Fruit fly (Drosophila melanogaster) whole organism, prepupa: ENCODE measurements around the gene CG14402.

Experiments
- Blimp-1 ChIP-seq: fragments of 200-800 bp; sonication (Bioruptor generic); optimal IDR thresholded peaks from 3 replicates; lab custom pipeline; 2017; ENCODE audit warnings: missing biosample characterization, missing genetic modification characterization, mild to moderate bottlenecking, moderate library complexity, missing genetic modification reagents
- CG10631 ChIP-seq: fragments of 200-800 bp; sonication (Bioruptor generic); optimal IDR thresholded peaks from 2 replicates; lab custom pipeline; 2016; ENCODE audit warnings: missing biosample characterization, missing genetic modification characterization
- CG10669 ChIP-seq: fragments of 200-800 bp; sonication (Bioruptor generic); optimal IDR thresholded peaks from 3 replicates; lab custom pipeline; 2018; ENCODE audit warnings: missing biosample characterization, mild to moderate bottlenecking, missing genetic modification characterization, moderate library complexity
- CG11294 ChIP-seq: fragments of 200-800 bp; sonication (Bioruptor generic); IDR thresholded peaks from 2 replicates; pipeline ENCODE4 v1.3.6; 2022; ENCODE audit warnings: missing biosample characterization, missing genetic modification characterization
- CG11762 ChIP-seq: fragments of 200-800 bp; sonication (Bioruptor generic); optimal IDR thresholded peaks from 3 replicates; lab custom pipeline; 2016; ENCODE audit warnings: missing biosample characterization, missing genetic modification characterization; ENCODE audit not compliant: insufficient read depth
- CG11902 ChIP-seq: fragments of 200-800 bp; sonication (Bioruptor generic); optimal IDR thresholded peaks from 3 replicates; lab custom pipeline; 2016; ENCODE audit warnings: missing biosample characterization, missing genetic modification characterization
- CG15336 ChIP-seq: fragments of 200-800 bp; sonication (Bioruptor generic); IDR thresholded peaks from 2 replicates; pipeline ENCODE4 v1.3.6; 2022; ENCODE audit warnings: missing biosample characterization, missing genetic modification characterization
- CG16779 ChIP-seq: fragments of 200-800 bp; sonication (Bioruptor generic); optimal IDR thresholded peaks from 3 replicates; lab custom pipeline; 2017; ENCODE audit warnings: missing biosample characterization, mild to moderate bottlenecking, missing genetic modification characterization
- CG3032 ChIP-seq: fragments of 200-800 bp; optimal IDR thresholded peaks from 2 replicates; lab custom pipeline; 2019; ENCODE audit warnings: missing biosample characterization, mild to moderate bottlenecking, missing genetic modification characterization, moderate library complexity
- CG31627 ChIP-seq: fragments of 200-800 bp; sonication (Bioruptor generic); optimal IDR thresholded peaks from 3 replicates; lab custom pipeline; 2016; ENCODE audit warnings: missing biosample characterization, missing genetic modification characterization
- CG34406 ChIP-seq: fragments of 200-800 bp; sonication (Bioruptor generic); optimal IDR thresholded peaks from 3 replicates; lab custom pipeline; 2016; ENCODE audit warnings: missing biosample characterization, missing genetic modification characterization
- CG3919 ChIP-seq: fragments of 200-800 bp; sonication (Bioruptor generic); optimal IDR thresholded peaks from 3 replicates; lab custom pipeline; 2016; ENCODE audit warnings: missing biosample characterization, missing genetic modification characterization
- CG4318 ChIP-seq: fragments of 200-800 bp; sonication (Bioruptor generic); optimal IDR thresholded peaks from 3 replicates; lab custom pipeline; 2017; ENCODE audit warnings: missing biosample characterization, mild to moderate bottlenecking, missing genetic modification characterization
- CG6276 ChIP-seq: fragments of 200-800 bp; sonication (Bioruptor generic); optimal IDR thresholded peaks from 2 replicates; lab custom pipeline; 2017; ENCODE audit warnings: missing biosample characterization, mild to moderate bottlenecking, missing genetic modification characterization
- CG6792 ChIP-seq: fragments of 200-800 bp; sonication (Bioruptor generic); optimal IDR thresholded peaks from 3 replicates; lab custom pipeline; 2016; ENCODE audit warnings: missing biosample characterization, missing genetic modification characterization
- CG6808 ChIP-seq: fragments of 200-800 bp; sonication (Bioruptor generic); optimal IDR thresholded peaks from 3 replicates; lab custom pipeline; 2017; ENCODE audit warnings: missing biosample characterization, missing genetic modification characterization, mild to moderate bottlenecking, moderate library complexity, missing genetic modification reagents
- CG6854 ChIP-seq: fragments of 200-800 bp; sonication (Bioruptor generic); optimal IDR thresholded peaks from 2 replicates; lab custom pipeline; 2017; ENCODE audit warnings: missing biosample characterization, mild to moderate bottlenecking, missing genetic modification characterization
- CG8119 ChIP-seq: fragments of 200-800 bp; sonication (Bioruptor generic); IDR thresholded peaks from 3 replicates; pipeline ENCODE4 v1.3.6; 2022; ENCODE audit warnings: missing biosample characterization, missing genetic modification characterization
- CG8319 ChIP-seq: fragments of 200-800 bp; sonication (Bioruptor generic); optimal IDR thresholded peaks from 3 replicates; lab custom pipeline; 2016; ENCODE audit warnings: missing biosample characterization, missing genetic modification characterization
- CG8632 ChIP-seq: fragments of 200-800 bp; sonication (Bioruptor generic); optimal IDR thresholded peaks from 3 replicates; lab custom pipeline; 2016; ENCODE audit warnings: missing biosample characterization, missing genetic modification characterization
- Ets21C ChIP-seq: fragments of 200-800 bp; sonication (Bioruptor generic); optimal IDR thresholded peaks from 3 replicates; lab custom pipeline; 2016; ENCODE audit warnings: missing biosample characterization, missing genetic modification characterization
- Ets96B ChIP-seq: fragments of 200-800 bp; optimal IDR thresholded peaks from 2 replicates; lab custom pipeline; 2019; ENCODE audit warnings: missing biosample characterization, mild to moderate bottlenecking, missing genetic modification characterization, moderate library complexity
- Gug ChIP-seq: fragments of 200-800 bp; sonication (Bioruptor generic); IDR thresholded peaks from 2 replicates; pipeline ENCODE4 v1.3.6; 2022; ENCODE audit warnings: missing biosample characterization, missing genetic modification characterization
- Hr39 ChIP-seq: fragments of 200-800 bp; sonication (Bioruptor generic); optimal IDR thresholded peaks from 2 replicates; lab custom pipeline; 2016; ENCODE audit warnings: missing biosample characterization, missing genetic modification characterization
- Met ChIP-seq: fragments of 200-800 bp; sonication (Bioruptor generic); optimal IDR thresholded peaks from 3 replicates; lab custom pipeline; 2016; ENCODE audit warnings: missing biosample characterization, missing genetic modification characterization
- Smox ChIP-seq: fragments of 200-800 bp; sonication (Bioruptor generic); optimal IDR thresholded peaks from 3 replicates; lab custom pipeline; 2016; ENCODE audit warnings: missing biosample characterization, missing genetic modification characterization
- Sox102F ChIP-seq: fragments of 200-800 bp; sonication (Bioruptor generic); optimal IDR thresholded peaks from 2 replicates; lab custom pipeline; 2016; ENCODE audit warnings: missing biosample characterization, mild to moderate bottlenecking, missing genetic modification characterization
- Sox14 ChIP-seq: fragments of 200-800 bp; sonication (Bioruptor generic); optimal IDR thresholded peaks from 3 replicates; lab custom pipeline; 2016; ENCODE audit warnings: missing biosample characterization, missing genetic modification characterization
- achi ChIP-seq: fragments of 200-800 bp; sonication (Bioruptor generic); optimal IDR thresholded peaks from 3 replicates; lab custom pipeline; 2016; ENCODE audit warnings: missing biosample characterization, missing genetic modification characterization
- acj6 ChIP-seq: fragments of 200-800 bp; sonication (Bioruptor generic); optimal IDR thresholded peaks from 3 replicates; lab custom pipeline; 2016; ENCODE audit warnings: missing biosample characterization, missing genetic modification characterization
- cyc ChIP-seq: fragments of 200-800 bp; sonication (Bioruptor generic); optimal IDR thresholded peaks from 3 replicates; lab custom pipeline; 2016; ENCODE audit warnings: missing biosample characterization, missing genetic modification characterization
- dac ChIP-seq: fragments of 200-800 bp; sonication (Bioruptor generic); optimal IDR thresholded peaks from 2 replicates; lab custom pipeline; 2017; ENCODE audit warnings: missing biosample characterization, mild to moderate bottlenecking, missing genetic modification characterization
- eg ChIP-seq: fragments of 200-800 bp; sonication (Bioruptor generic); IDR thresholded peaks from 3 replicates; pipeline ENCODE4 v1.3.6; 2022; ENCODE audit warnings: missing biosample characterization, missing genetic modification characterization
- esn ChIP-seq: fragments of 200-800 bp; sonication (Bioruptor generic); optimal IDR thresholded peaks from 2 replicates; lab custom pipeline; 2016; ENCODE audit warnings: missing biosample characterization, mild to moderate bottlenecking, missing genetic modification characterization, moderate library complexity
- fkh ChIP-seq: fragments of 200-800 bp; sonication (Bioruptor generic); optimal IDR thresholded peaks from 3 replicates; lab custom pipeline; 2017; ENCODE audit warnings: missing biosample characterization, mild to moderate bottlenecking, missing genetic modification characterization, moderate library complexity
- lz ChIP-seq: fragments of 200-800 bp; sonication (Bioruptor generic); optimal IDR thresholded peaks from 3 replicates; lab custom pipeline; 2016; ENCODE audit warnings: missing biosample characterization, missing genetic modification characterization
- net ChIP-seq: fragments of 200-800 bp; sonication (Bioruptor generic); optimal IDR thresholded peaks from 3 replicates; lab custom pipeline; 2016; ENCODE audit warnings: missing biosample characterization, missing genetic modification characterization
- pdm3 ChIP-seq: fragments of 200-800 bp; sonication (Bioruptor generic); optimal IDR thresholded peaks from 3 replicates; lab custom pipeline; 2016; ENCODE audit warnings: missing biosample characterization, missing genetic modification characterization
- salr ChIP-seq, 2 experiments: fragments of 200-800 bp; sonication (Bioruptor generic); optimal IDR thresholded peaks; 3 replicates each; lab custom pipeline; 2016 to 2018; ENCODE audit warnings: missing biosample characterization in 2 of 2, missing genetic modification characterization in 2 of 2, mild to moderate bottlenecking in 1 of 2
- spab ChIP-seq: fragments of 200-800 bp; sonication (Bioruptor generic); optimal IDR thresholded peaks from 2 replicates; lab custom pipeline; 2017; ENCODE audit warnings: missing biosample characterization, mild to moderate bottlenecking, missing genetic modification characterization, missing genetic modification reagents
- ss ChIP-seq, 2 experiments: fragments of 200-800 bp; sonication (Bioruptor generic); optimal IDR thresholded peaks; 2 replicates in 1 of 2; 3 replicates in 1 of 2; lab custom pipeline; 2017 to 2018; ENCODE audit warnings: mild to moderate bottlenecking in 2 of 2, missing biosample characterization in 2 of 2, missing genetic modification characterization in 2 of 2, moderate library complexity in 1 of 2
- svp ChIP-seq: fragments of 200-800 bp; sonication (Bioruptor generic); peaks from one replicate; lab custom pipeline; 2016; ENCODE audit warnings: missing biosample characterization, missing genetic modification characterization
- topi ChIP-seq: fragments of 200-800 bp; sonication (Bioruptor generic); optimal IDR thresholded peaks from 3 replicates; lab custom pipeline; 2016; ENCODE audit warnings: missing biosample characterization, missing genetic modification characterization
- vri ChIP-seq: fragments of 200-800 bp; sonication (Bioruptor generic); optimal IDR thresholded peaks from 3 replicates; lab custom pipeline; 2016; ENCODE audit warnings: missing biosample characterization, mild to moderate bottlenecking, missing genetic modification characterization

The CG14402 gene

DNA sequence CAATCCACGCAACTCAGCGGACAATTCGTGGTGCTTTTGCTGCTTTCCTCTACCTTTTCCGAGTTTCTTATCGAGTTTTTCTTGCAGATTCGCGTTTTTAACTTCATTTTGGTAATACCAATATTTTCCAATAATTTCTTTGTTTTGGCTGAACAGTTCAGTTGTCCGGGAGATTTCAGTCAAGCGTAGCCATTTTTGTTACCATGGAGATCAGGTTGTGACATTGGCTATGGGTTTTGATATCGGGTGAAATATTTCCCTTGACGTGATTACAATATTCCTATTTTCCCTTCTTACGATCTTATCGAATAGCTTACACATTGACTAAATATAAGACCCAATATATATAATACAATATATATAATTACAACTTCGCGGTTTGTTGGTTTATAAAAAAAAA is 13.6 kb upstream of the CG14402 start, which contains the start of gene Oseg5:
TSS of gene Oseg5 (minus strand) at position 340 of the 400 bp plus-strand sequence.
- TF ChIP-seq salr (GFP tag; optimal IDR thresholded peaks at IDR 0.05; lab: Kevin White, UChicago) (no peak), Hr39 (GFP tag; lab: Kevin White, UChicago) (no peak), CG34406 (GFP tag; lab: Kevin White, UChicago) (no peak), net (GFP tag; lab: Kevin White, UChicago) (no peak), CG31627 (no peak), CG16779 (tag; lab: Kevin White, UChicago) (no peak)

DNA sequence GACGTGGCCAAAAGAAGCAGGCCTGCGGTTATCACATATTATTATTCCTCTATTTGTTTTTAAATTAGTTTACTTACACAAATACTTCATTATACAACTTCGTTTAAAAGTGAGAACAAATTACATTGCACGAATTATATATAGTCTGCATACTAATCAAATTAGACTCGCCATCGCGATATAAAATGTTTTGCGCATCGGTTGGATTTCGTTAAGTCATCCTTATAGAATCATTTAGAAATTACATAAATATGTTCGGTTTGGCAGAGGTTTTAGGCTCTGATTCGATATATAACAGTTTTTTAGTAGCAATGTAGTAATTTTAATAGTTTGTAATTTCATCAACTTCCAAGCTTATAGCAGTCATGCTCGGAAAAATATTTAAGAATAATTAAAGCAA is 11.2 kb upstream of the CG14402 start, which contains the start of gene Spn38F:
TSS of gene Spn38F (minus strand) at position 101 of the 400 bp plus-strand sequence.
- TF ChIP-seq CG6276, result no peak
- TF ChIP-seq Ets21C, result no peak
- no peak for TF ChIP-seq svp (GFP tag; lab: Kevin White, UChicago)
- TF ChIP-seq net (GFP tag; lab: Kevin White, UChicago), result no peak
- TF ChIP-seq Ets96B (tag; lab: Kevin White, UChicago), result no peak
- TF ChIP-seq lz, result no peak
- TF ChIP-seq Smox (GFP tag; lab: Kevin White, UChicago), result no peak
- no peak for TF ChIP-seq CG34406 (GFP tag; lab: Kevin White, UChicago)
- no peak for TF ChIP-seq CG8119
- TF ChIP-seq CG6854, result no peak

DNA sequence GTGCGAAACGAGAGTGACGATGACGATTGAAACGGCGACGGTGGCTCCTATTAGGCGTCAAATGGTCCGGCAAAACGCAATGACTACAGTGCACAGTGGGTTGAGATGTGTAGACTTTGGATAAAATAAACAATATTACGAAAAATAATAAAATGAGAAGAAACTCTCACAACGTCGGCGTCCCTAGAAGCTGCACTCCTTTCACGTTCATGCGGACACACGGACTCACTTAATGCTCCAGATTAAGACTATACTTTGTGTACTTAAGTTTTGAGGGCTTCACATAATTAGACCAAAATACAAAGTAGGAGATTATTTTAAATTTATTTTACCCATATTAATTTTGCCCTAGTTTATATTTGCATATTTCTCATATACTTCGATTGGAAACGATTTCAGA is 9.1 kb upstream of the CG14402 start:
- TF ChIP-seq CG11294 (GFP tag; lab: Robert Waterston, UW), result peak; percentile 48; the same call in 1 of the 2 replicates
- peak; percentile 82 for TF ChIP-seq CG6276
- TF ChIP-seq CG6792 (GFP tag; lab: Kevin White, UChicago), result no peak
- no peak for TF ChIP-seq Ets96B (tag; lab: Kevin White, UChicago)
- no peak for TF ChIP-seq ss (GFP tag; optimal IDR thresholded peaks at IDR 0.05; lab: Kevin White, UChicago)
- no peak for TF ChIP-seq pdm3 (GFP tag; lab: Kevin White, UChicago)
- TF ChIP-seq CG15336, result no peak
- no peak for TF ChIP-seq CG11902 (GFP tag; lab: Kevin White, UChicago)
- no peak for TF ChIP-seq CG3919
- TF ChIP-seq Blimp-1 (GFP tag; lab: Kevin White, UChicago), result no peak
- TF ChIP-seq topi (GFP tag; lab: Kevin White, UChicago), result no peak
- peak; percentile 36; the same call in 1 of the 2 replicates for TF ChIP-seq Gug (GFP tag; lab: Robert Waterston, UW)
- no peak for TF ChIP-seq dac (GFP tag; lab: Kevin White, UChicago)
- no peak for TF ChIP-seq CG10669 (GFP tag; lab: Kevin White, UChicago)
- no peak for TF ChIP-seq Sox102F (GFP tag; lab: Kevin White, UChicago)
- TF ChIP-seq lz, result no peak
- TF ChIP-seq achi, result no peak
- TF ChIP-seq CG10631 (GFP tag; lab: Kevin White, UChicago), result no peak
- TF ChIP-seq Met (GFP tag; lab: Kevin White, UChicago), result no peak
- TF ChIP-seq eg (GFP tag; lab: Robert Waterston, UW), result 0 out of 3 replicates have a peak, but pooled peaks have one; percentile 40
- TF ChIP-seq acj6 (GFP tag; lab: Kevin White, UChicago), result no peak
- TF ChIP-seq CG11762 (GFP tag; lab: Kevin White, UChicago), result peak; percentile 23
- TF ChIP-seq CG6854, result no peak
- no peak for TF ChIP-seq CG8632 (GFP tag; lab: Kevin White, UChicago)
- TF ChIP-seq fkh (GFP tag; lab: Kevin White, UChicago), result no peak
- TF ChIP-seq Smox (GFP tag; lab: Kevin White, UChicago), result no peak
- no peak for TF ChIP-seq CG16779 (tag; lab: Kevin White, UChicago)
- no peak for TF ChIP-seq CG4318 (GFP tag; lab: Kevin White, UChicago)
- TF ChIP-seq CG6808 (GFP tag; lab: Kevin White, UChicago), result no peak
- TF ChIP-seq vri (GFP tag; lab: Kevin White, UChicago), result no peak
- no peak for TF ChIP-seq CG8319 (GFP tag; lab: Kevin White, UChicago)
- no peak for TF ChIP-seq CG3032 (tag; lab: Kevin White, UChicago)
- no peak for TF ChIP-seq cyc
- no peak for TF ChIP-seq CG31627
- TF ChIP-seq esn (GFP tag; lab: Kevin White, UChicago), result no peak
- TF ChIP-seq Sox14 (GFP tag; lab: Kevin White, UChicago), result no peak
- no peak for TF ChIP-seq spab (GFP tag; lab: Kevin White, UChicago)
